Worm (Caenorhabditis elegans): ENCODE data around the gene B0524.2.

B0524.2 gene

ce11 chrIII:1918311-1918932 is 24.6 kb downstream of the B0524.2 start:
- TF ChIP-seq rcor-1 (GFP tag; IDR thresholded peaks at IDR 0.05) (no peak), hrde-1 (tag; optimal IDR thresholded peaks at IDR 0.05; ENCODE audit: borderline replicate concordance) (no peak), aptf-2 (GFP tag; conservative IDR thresholded peaks at IDR 0.05) (no peak), lin-26 (GFP tag; IDR thresholded peaks at IDR 0.05) (no peak)

- TF ChIP-seq ekl-4 (GFP tag; IDR thresholded peaks at IDR 0.05) (peak; percentile 55; the same call in 1 of the 2 replicates), nhr-179 (tag; optimal IDR thresholded peaks at IDR 0.05) (no peak), unc-130 (GFP tag; optimal IDR thresholded peaks at IDR 0.05) (no peak), madf-8 (GFP tag; conservative IDR thresholded peaks at IDR 0.05) (no peak), lir-1 (GFP tag; conservative IDR thresholded peaks at IDR 0.05) (peak; percentile 70), T26A5.8 (tag; optimal IDR thresholded peaks at IDR 0.05) (no peak), attf-3 (GFP tag; conservative IDR thresholded peaks at IDR 0.05) (no peak; the same call in 1 of the 2 replicates), lin-26 (GFP tag; IDR thresholded peaks at IDR 0.05) (peak; percentile 76), ceh-100 (GFP tag; IDR thresholded peaks at IDR 0.05) (no peak), F23B12.7 (tag; optimal IDR thresholded peaks at IDR 0.05; ENCODE audit: insufficient read depth) (peak; percentile 30), somi-1 (GFP tag; optimal IDR thresholded peaks at IDR 0.05) (peak; percentile 100), athp-1 (tag; optimal IDR thresholded peaks at IDR 0.05) (no peak), rcor-1 (GFP tag; IDR thresholded peaks at IDR 0.05) (peak; percentile 20; the same call in 1 of the 2 replicates), Y53G8AR.9 (GFP tag; conservative IDR thresholded peaks at IDR 0.05) (peak; percentile 47; the same call in 1 of the 2 replicates), ceh-40 (GFP tag; IDR thresholded peaks at IDR 0.05) (no peak), ztf-22 (GFP tag; optimal IDR thresholded peaks at IDR 0.05) (peak; percentile 100), let-607 (tag; optimal IDR thresholded peaks at IDR 0.05) (peak; percentile 68 to 76), C06A6.2 (GFP tag; conservative IDR thresholded peaks at IDR 0.05) (peak; percentile 91), pbrm-1 (GFP tag; IDR thresholded peaks at IDR 0.05) (peak; percentile 76), repo-1 (tag; optimal IDR thresholded peaks at IDR 0.05) (peak; percentile 81), efl-1 (GFP tag; optimal IDR thresholded peaks at IDR 0.05) (no peak), ceh-79 (tag; optimal IDR thresholded peaks at IDR 0.05) (peak; percentile 14), snpc-1.3 (tag; optimal IDR thresholded peaks at IDR 0.05; ENCODE audit: insufficient read depth) (peak; percentile 20), sdz-38 (tag; optimal IDR thresholded peaks at IDR 0.05) (no peak), sea-2 (GFP tag; IDR thresholded peaks at IDR 0.05) (0 out of 2 replicates have a peak, but pooled peaks have one; percentile 42), Y53F4B.3 (GFP tag; IDR thresholded peaks at IDR 0.05) (no peak), tbp1 (GFP tag; optimal IDR thresholded peaks at IDR 0.05) (peak; percentile 68), gei-17 (GFP tag; optimal IDR thresholded peaks at IDR 0.05) (peak; percentile 79), xnd-1 (tag; optimal IDR thresholded peaks at IDR 0.05) (no peak), egl-18 (GFP tag; IDR thresholded peaks at IDR 0.05) (no peak), nhr-27 (tag; optimal IDR thresholded peaks at IDR 0.05) (peak; percentile 37), attf-5 (GFP tag; optimal IDR thresholded peaks at IDR 0.05) (peak; percentile 96), hmg-20 (GFP tag; IDR thresholded peaks at IDR 0.05) (peak; percentile 38; the same call in 1 of the 2 replicates), let-526 (GFP tag; IDR thresholded peaks at IDR 0.05) (no peak), hmg-1.2 (GFP tag; IDR thresholded peaks at IDR 0.05) (peak; percentile 79), hlh-12 (tag; optimal IDR thresholded peaks at IDR 0.05) (no peak), atf-7 (tag; optimal IDR thresholded peaks at IDR 0.05) (peak; percentile 98), lin-35 (GFP tag; optimal IDR thresholded peaks at IDR 0.05) (peak in 2 of 3 experiments; percentile 1 to 42), F22D6.2 (tag; optimal IDR thresholded peaks at IDR 0.05) (peak; percentile 92), F37B4.10 (GFP tag; IDR thresholded peaks at IDR 0.05) (no peak), egrh-3 (GFP tag; IDR thresholded peaks at IDR 0.05) (peak; percentile 88), fkh-3 (tag; optimal IDR thresholded peaks at IDR 0.05) (no peak), B0019.2 (GFP tag; conservative IDR thresholded peaks at IDR 0.05) (no peak)
Measured at ce11 chrIII:1921136-1921680, 27.4 kb downstream of the B0524.2 start.
